Worm (Caenorhabditis elegans) whole organism, L2 larva: ENCODE data around the gene sre-5.

Experiments used
- C34F6.9 ChIP-seq: fragments of 150-350 bp; optimal IDR thresholded peaks from 2 replicates; lab custom pipeline; 2014; ENCODE audit warnings: missing biosample characterization, missing genetic modification characterization
- F13H6.1 ChIP-seq: sonication (generic microtip); optimal IDR thresholded peaks from 2 replicates; lab custom pipeline; 2016; ENCODE audit warnings: missing genetic modification characterization, missing compliant biosample characterization
- R02D3.7 ChIP-seq: fragments of 150-350 bp; optimal IDR thresholded peaks from 2 replicates; lab custom pipeline; 2014; ENCODE audit warnings: missing biosample characterization, missing genetic modification characterization
- Y55F3AM.14 ChIP-seq: fragments of 200-800 bp; sonication (Bioruptor generic); optimal IDR thresholded peaks from 2 replicates; lab custom pipeline; 2018; ENCODE audit warnings: mild to moderate bottlenecking, missing genetic modification characterization, missing compliant biosample characterization
- ZK546.5 ChIP-seq: sonication (generic microtip); optimal IDR thresholded peaks from 2 replicates; lab custom pipeline; 2017; ENCODE audit warnings: missing biosample characterization, missing genetic modification characterization
- alr-1 ChIP-seq: fragments of 150-350 bp; optimal IDR thresholded peaks from 2 replicates; lab custom pipeline; 2014; ENCODE audit warnings: missing biosample characterization, missing genetic modification characterization
- aly-2 ChIP-seq: fragments of 150-350 bp; optimal IDR thresholded peaks from 2 replicates; lab custom pipeline; 2014; ENCODE audit warnings: missing biosample characterization, missing genetic modification characterization
- ama-1 ChIP-seq: fragments of 150-350 bp; optimal IDR thresholded peaks from 2 replicates; lab custom pipeline; 2018; ENCODE audit warnings: inconsistent platforms
- ceh-16 ChIP-seq: fragments of 150-350 bp; optimal IDR thresholded peaks from 2 replicates; lab custom pipeline; 2014; ENCODE audit warnings: missing biosample characterization, missing genetic modification characterization
- ceh-82 ChIP-seq: fragments of 150-350 bp; optimal IDR thresholded peaks from 2 replicates; lab custom pipeline; 2014; ENCODE audit warnings: missing biosample characterization, missing genetic modification characterization
- crh-2 ChIP-seq: sonication (generic microtip); optimal IDR thresholded peaks from 2 replicates; lab custom pipeline; 2017; ENCODE audit warnings: missing biosample characterization, missing genetic modification characterization
- dmd-4 ChIP-seq: sonication (generic microtip); optimal IDR thresholded peaks from 2 replicates; lab custom pipeline; 2017; ENCODE audit warnings: missing biosample characterization, missing genetic modification characterization
- egl-27 ChIP-seq: sonication (generic microtip); optimal IDR thresholded peaks from 3 replicates; lab custom pipeline; 2017; ENCODE audit warnings: missing biosample characterization, missing genetic modification reagents, missing genetic modification characterization
- elt-1 ChIP-seq: fragments of 150-350 bp; optimal IDR thresholded peaks from 2 replicates; lab custom pipeline; 2014; ENCODE audit warnings: missing biosample characterization, missing genetic modification characterization
- elt-3 ChIP-seq: sonication (generic microtip); optimal IDR thresholded peaks from 2 replicates; lab custom pipeline; 2017; ENCODE audit warnings: missing biosample characterization, missing genetic modification characterization
- fos-1 ChIP-seq: fragments of 150-350 bp; optimal IDR thresholded peaks from 2 replicates; lab custom pipeline; 2014; ENCODE audit warnings: missing biosample characterization, missing genetic modification characterization
- gmeb-1 ChIP-seq: fragments of 150-350 bp; optimal IDR thresholded peaks from 2 replicates; lab custom pipeline; 2014; ENCODE audit warnings: missing biosample characterization, missing genetic modification characterization
- lin-11 ChIP-seq: fragments of 150-350 bp; sonication (generic microtip); optimal IDR thresholded peaks from 2 replicates; lab custom pipeline; 2014; ENCODE audit warnings: missing biosample characterization, missing genetic modification characterization, inconsistent platforms, mixed read lengths
- lin-13 ChIP-seq: fragments of 150-350 bp; optimal IDR thresholded peaks from 2 replicates; lab custom pipeline; 2014; ENCODE audit warnings: missing biosample characterization, missing genetic modification reagents, missing genetic modification characterization
- lin-39 ChIP-seq: fragments of 150-350 bp; optimal IDR thresholded peaks from 2 replicates; lab custom pipeline; 2014; ENCODE audit warnings: missing biosample characterization, missing genetic modification reagents, missing genetic modification characterization
- lsy-2 ChIP-seq, 2 experiments: fragments of 150-350 bp in 1 of 2; sonication (generic microtip) in 1 of 2; optimal IDR thresholded peaks; 2 replicates each; lab custom pipeline; 2014 to 2017; ENCODE audit warnings: missing biosample characterization in 2 of 2, missing genetic modification characterization in 2 of 2
- mab-5 ChIP-seq: fragments of 150-350 bp; optimal IDR thresholded peaks from 2 replicates; lab custom pipeline; 2014; ENCODE audit warnings: missing biosample characterization, missing genetic modification characterization
- mbf-1 ChIP-seq: sonication (generic microtip); optimal IDR thresholded peaks from 2 replicates; lab custom pipeline; 2017; ENCODE audit warnings: missing biosample characterization, missing genetic modification characterization
- mdl-1 ChIP-seq, 2 experiments: fragments of 150-350 bp in 1 of 2; sonication (generic microtip) in 1 of 2; optimal IDR thresholded peaks; 2 replicates each; lab custom pipeline; 2017; ENCODE audit warnings: missing biosample characterization in 2 of 2, missing genetic modification characterization in 2 of 2
- nhr-10 ChIP-seq: sonication (generic microtip); optimal IDR thresholded peaks from 2 replicates; lab custom pipeline; 2017; ENCODE audit warnings: missing biosample characterization, missing genetic modification characterization
- nhr-11 ChIP-seq: fragments of 150-350 bp; optimal IDR thresholded peaks from 2 replicates; lab custom pipeline; 2014; ENCODE audit warnings: missing biosample characterization, missing genetic modification characterization
- nhr-129 ChIP-seq: fragments of 150-350 bp; optimal IDR thresholded peaks from 2 replicates; lab custom pipeline; 2014; ENCODE audit warnings: missing biosample characterization, missing genetic modification characterization
- nhr-21 ChIP-seq: fragments of 150-350 bp; optimal IDR thresholded peaks from 2 replicates; lab custom pipeline; 2014; ENCODE audit warnings: missing biosample characterization, missing genetic modification characterization
- nhr-23 ChIP-seq: fragments of 150-350 bp; optimal IDR thresholded peaks from 2 replicates; lab custom pipeline; 2014; ENCODE audit warnings: missing biosample characterization, missing genetic modification reagents, missing genetic modification characterization
- nhr-237 ChIP-seq: fragments of 150-350 bp; optimal IDR thresholded peaks from 2 replicates; lab custom pipeline; 2014; ENCODE audit warnings: missing biosample characterization, missing genetic modification characterization
- nhr-25 ChIP-seq: fragments of 150-350 bp; sonication (generic microtip); optimal IDR thresholded peaks from 3 replicates; lab custom pipeline; 2014; ENCODE audit warnings: missing biosample characterization, missing genetic modification characterization
- nhr-6 ChIP-seq: fragments of 150-350 bp; optimal IDR thresholded peaks from 2 replicates; lab custom pipeline; 2014; ENCODE audit warnings: missing biosample characterization, missing genetic modification characterization
- nhr-77 ChIP-seq: fragments of 150-350 bp; optimal IDR thresholded peaks from 2 replicates; lab custom pipeline; 2014; ENCODE audit warnings: missing biosample characterization, missing genetic modification characterization
- peb-1 ChIP-seq: fragments of 150-350 bp; optimal IDR thresholded peaks from 2 replicates; lab custom pipeline; 2014; ENCODE audit warnings: missing biosample characterization, missing genetic modification characterization
- sem-4 ChIP-seq: fragments of 150-350 bp; optimal IDR thresholded peaks from 2 replicates; lab custom pipeline; 2014; ENCODE audit warnings: missing biosample characterization, missing genetic modification reagents, missing genetic modification characterization
- skn-1 ChIP-seq: sonication (generic microtip); optimal IDR thresholded peaks from 2 replicates; lab custom pipeline; 2017; ENCODE audit warnings: missing biosample characterization, missing genetic modification characterization
- sma-3 ChIP-seq: sonication (generic microtip); optimal IDR thresholded peaks from 2 replicates; lab custom pipeline; 2016; ENCODE audit warnings: missing genetic modification reagents, missing genetic modification characterization, missing compliant biosample characterization
- sma-9 ChIP-seq, 2 experiments: fragments of 150-350 bp in 1 of 2; sonication (generic microtip) in 1 of 2; optimal IDR thresholded peaks; 2 replicates each; lab custom pipeline; 2014 to 2016; ENCODE audit warnings: missing genetic modification characterization in 2 of 2, mild to moderate bottlenecking in 1 of 2, missing biosample characterization in 1 of 2, missing compliant biosample characterization in 1 of 2, missing genetic modification reagents in 1 of 2, moderate library complexity in 1 of 2
- snpc-4 ChIP-seq: fragments of 150-350 bp; optimal IDR thresholded peaks from 2 replicates; lab custom pipeline; 2014; ENCODE audit warnings: missing biosample characterization, missing genetic modification characterization
- unc-39 ChIP-seq: fragments of 150-350 bp; optimal IDR thresholded peaks from 2 replicates; lab custom pipeline; 2014; ENCODE audit warnings: missing biosample characterization, missing genetic modification characterization
- unc-55 ChIP-seq: fragments of 150-350 bp; sonication (generic microtip); optimal IDR thresholded peaks from 3 replicates; lab custom pipeline; 2014; ENCODE audit warnings: missing biosample characterization, missing genetic modification reagents, missing genetic modification characterization
- unc-62 ChIP-seq: fragments of 150-350 bp; optimal IDR thresholded peaks from 2 replicates; lab custom pipeline; 2014; ENCODE audit warnings: missing biosample characterization, missing genetic modification reagents, missing genetic modification characterization
- zag-1 ChIP-seq: fragments of 150-350 bp; optimal IDR thresholded peaks from 2 replicates; lab custom pipeline; 2014; ENCODE audit warnings: missing biosample characterization, missing genetic modification characterization
- ztf-1 ChIP-seq: fragments of 200-800 bp; sonication (Bioruptor generic); conservative IDR thresholded peaks from 2 replicates; pipeline ENCODE4 v1.3.6; 2022; ENCODE audit warnings: missing genetic modification characterization, missing compliant biosample characterization
- ztf-11 ChIP-seq: sonication (generic microtip); optimal IDR thresholded peaks from 2 replicates; lab custom pipeline; 2017; ENCODE audit warnings: missing biosample characterization, missing genetic modification characterization
- ztf-4 ChIP-seq: fragments of 150-350 bp; optimal IDR thresholded peaks from 2 replicates; lab custom pipeline; 2014; ENCODE audit warnings: missing biosample characterization, missing genetic modification characterization

sre-5 gene

DNA sequence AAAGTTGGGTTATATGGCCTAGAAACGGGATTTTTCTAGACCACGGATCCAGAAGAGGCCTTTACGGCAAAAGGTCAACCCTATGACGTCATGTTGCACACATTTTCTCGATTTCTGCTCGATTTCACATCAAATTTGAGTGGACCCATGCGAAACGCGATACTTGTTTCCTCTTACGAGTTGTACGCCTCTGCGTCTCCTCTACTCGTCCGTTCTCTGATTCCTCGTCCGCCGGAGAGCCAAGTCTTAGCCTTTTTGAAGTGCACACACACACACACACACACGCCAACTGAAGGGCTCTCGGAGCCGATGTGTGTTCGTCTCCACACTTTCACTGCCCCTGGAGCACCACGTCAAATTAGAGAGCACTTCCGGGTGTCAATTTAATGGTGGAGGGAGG is 44.0 kb upstream of the sre-5 start (continued):
- TF ChIP-seq mdl-1 (tag; optimal IDR thresholded peaks at IDR 0.05; lab: Kevin White, UChicago) (peak in 1 of 2 experiments; percentile 18), mbf-1 (tag; lab: Kevin White, UChicago) (no peak), ztf-11 (tag; lab: Kevin White, UChicago) (no peak), unc-39 (tag; lab: Kevin White, UChicago) (no peak), nhr-11 (no peak), F13H6.1 (tag; lab: Kevin White, UChicago) (peak; percentile 56), ceh-16 (tag; lab: Kevin White, UChicago) (no peak), lsy-2 (tag; optimal IDR thresholded peaks at IDR 0.05; lab: Kevin White, UChicago) (peak in 1 of 2 experiments; percentile 10)

DNA sequence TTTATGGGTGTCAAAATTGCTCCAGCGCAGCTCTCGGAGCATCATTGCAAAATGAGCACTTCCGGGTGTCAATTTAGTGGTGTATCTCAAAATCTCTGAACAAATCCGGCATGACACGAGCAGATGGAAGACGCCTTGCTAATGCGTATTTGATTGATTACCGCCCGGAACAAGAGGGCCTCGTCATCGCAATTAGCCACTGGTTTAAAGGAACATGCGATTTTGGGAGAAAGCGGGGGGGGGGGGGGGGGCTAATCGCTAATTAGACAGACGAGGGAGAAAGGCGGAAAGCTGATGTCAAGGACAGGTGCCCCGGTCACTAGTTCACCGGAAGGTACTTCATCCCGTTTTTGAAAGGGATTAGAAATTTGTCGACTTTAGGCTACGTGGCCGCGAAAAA is 43.3 kb upstream of the sre-5 start:
- TF ChIP-seq fos-1 (no peak), nhr-6 (tag; lab: Kevin White, UChicago) (no peak), unc-39 (tag; lab: Kevin White, UChicago) (no peak), egl-27 (tag; lab: Kevin White, UChicago) (no peak), nhr-23 (no peak), ama-1 (no peak), nhr-10 (tag; lab: Kevin White, UChicago) (no peak)
- TF ChIP-seq, all 48 proteins: peak for 0

DNA sequence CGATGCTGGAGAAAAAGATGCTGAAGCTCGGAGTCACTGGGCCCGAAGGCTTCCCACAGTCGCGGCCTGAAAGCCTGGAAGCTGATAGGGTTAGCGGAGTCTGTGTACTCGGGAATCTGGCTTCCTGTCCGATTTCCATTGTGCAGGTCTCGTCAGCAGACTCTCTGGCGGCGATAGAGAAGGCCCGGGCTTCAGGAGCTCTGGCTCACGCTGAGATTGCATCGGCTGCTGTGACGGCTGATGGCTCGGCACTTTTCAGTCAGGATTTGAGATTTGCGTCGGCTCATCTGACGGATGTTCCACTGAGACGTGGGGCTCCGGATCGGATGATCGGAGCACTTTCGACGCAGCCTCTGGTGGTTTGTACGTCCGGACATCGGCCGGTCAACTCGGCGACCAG is 41.6 kb upstream of the sre-5 start:
- TF ChIP-seq ztf-4 (tag; lab: Kevin White, UChicago) (no peak), nhr-25 (tag; lab: Kevin White, UChicago) (no peak), aly-2 (tag; lab: Kevin White, UChicago) (no peak), nhr-21 (tag; lab: Kevin White, UChicago) (no peak), skn-1 (tag; lab: Kevin White, UChicago) (no peak), lin-39 (tag; lab: Kevin White, UChicago) (no peak), ceh-16 (tag; lab: Kevin White, UChicago) (no peak), ztf-1 (GFP tag; lab: Robert Waterston, UW) (no peak)

DNA sequence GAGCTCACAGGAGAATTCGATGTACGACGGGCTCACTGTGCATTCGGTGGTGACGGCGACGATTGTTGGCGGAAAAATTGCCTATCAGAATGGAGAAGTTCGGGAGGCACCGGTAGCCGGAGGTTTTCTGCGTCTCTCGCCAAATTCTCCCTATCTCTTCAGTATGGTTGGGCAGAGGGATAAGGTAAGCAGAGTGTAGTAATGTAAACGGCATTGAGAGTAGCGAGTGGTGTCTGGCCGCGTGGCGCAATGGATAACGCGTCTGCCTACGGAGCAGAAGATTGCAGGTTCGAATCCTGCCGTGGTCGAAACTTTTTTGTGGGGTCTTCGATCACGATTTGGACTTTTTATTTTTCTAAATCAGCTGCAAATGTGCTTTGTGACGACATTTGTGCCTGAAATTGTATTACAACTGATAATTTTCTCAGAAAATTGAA is 40.4 kb upstream of the sre-5 start:
- no peak for TF ChIP-seq elt-3 (tag; lab: Kevin White, UChicago)
- no peak for TF ChIP-seq ztf-1 (GFP tag; lab: Robert Waterston, UW)
- no peak for TF ChIP-seq fos-1
- peak; percentile 37 for TF ChIP-seq sma-3 (GFP tag; lab: Kevin White, UChicago)
- peak; percentile 48 for TF ChIP-seq crh-2 (tag; lab: Kevin White, UChicago)
- TF ChIP-seq C34F6.9 (tag; lab: Kevin White, UChicago), result peak; percentile 51
- peak; percentile 55 for TF ChIP-seq Y55F3AM.14
- TF ChIP-seq ztf-4 (tag; lab: Kevin White, UChicago), result no peak
- no peak for TF ChIP-seq elt-1
- TF ChIP-seq nhr-237 (tag; lab: Kevin White, UChicago), result no peak
- no peak for TF ChIP-seq zag-1 (tag; lab: Kevin White, UChicago)
- no peak for TF ChIP-seq nhr-11
- peak; percentile 43 for TF ChIP-seq sma-9 (GFP tag; optimal IDR thresholded peaks at IDR 0.05; lab: Kevin White, UChicago)
- TF ChIP-seq sma-9 (tag; optimal IDR thresholded peaks at IDR 0.05; lab: Kevin White, UChicago), result no peak
- TF ChIP-seq ztf-11 (tag; lab: Kevin White, UChicago), result no peak
- no peak for TF ChIP-seq unc-39 (tag; lab: Kevin White, UChicago)
- no peak for TF ChIP-seq unc-62 (GFP tag; lab: Kevin White, UChicago)
- TF ChIP-seq lin-11 (tag; lab: Kevin White, UChicago), result peak; percentile 44
- no peak for TF ChIP-seq mab-5
- TF ChIP-seq gmeb-1, result peak; percentile 33
- TF ChIP-seq dmd-4 (tag; lab: Kevin White, UChicago), result no peak
- TF ChIP-seq peb-1 (tag; lab: Kevin White, UChicago), result no peak
- TF ChIP-seq nhr-129 (tag; lab: Kevin White, UChicago), result peak; percentile 77
- peak; percentile 36 for TF ChIP-seq unc-55
- no peak for TF ChIP-seq ceh-82 (tag; lab: Kevin White, UChicago)
- TF ChIP-seq F13H6.1 (tag; lab: Kevin White, UChicago), result peak; percentile 39
- TF ChIP-seq ZK546.5, result no peak
- TF ChIP-seq mbf-1 (tag; lab: Kevin White, UChicago), result no peak
- TF ChIP-seq aly-2 (tag; lab: Kevin White, UChicago), result no peak
- no peak for TF ChIP-seq sem-4
- TF ChIP-seq lsy-2 (tag; optimal IDR thresholded peaks at IDR 0.05; lab: Kevin White, UChicago), result peak in 1 of 2 experiments; percentile 51
- TF ChIP-seq nhr-77 (tag; lab: Kevin White, UChicago), result no peak
- peak; percentile 27 for TF ChIP-seq lin-13 (GFP tag; lab: Kevin White, UChicago)
- no peak for TF ChIP-seq mdl-1 (tag; optimal IDR thresholded peaks at IDR 0.05; lab: Kevin White, UChicago)
- TF ChIP-seq lin-39 (tag; lab: Kevin White, UChicago), result no peak
- no peak for TF ChIP-seq skn-1 (tag; lab: Kevin White, UChicago)
- no peak for TF ChIP-seq alr-1
- TF ChIP-seq snpc-4 (tag; lab: Kevin White, UChicago), result no peak
- no peak for TF ChIP-seq nhr-25 (tag; lab: Kevin White, UChicago)
- TF ChIP-seq R02D3.7, result no peak
- no peak for TF ChIP-seq ceh-16 (tag; lab: Kevin White, UChicago)
- no peak for TF ChIP-seq ama-1
- TF ChIP-seq nhr-21 (tag; lab: Kevin White, UChicago), result peak; percentile 17
